Worm (Caenorhabditis elegans) whole organism, L1 larva: Measurements from ENCODE around the gene clp-2.

Experiments used
- ama-1 ChIP-seq: fragments of 150-350 bp; optimal IDR thresholded peaks from 2 replicates; lab custom pipeline; 2014
- efl-3 ChIP-seq: fragments of 200-800 bp; sonication (Bioruptor generic); optimal IDR thresholded peaks from 2 replicates; lab custom pipeline; 2018; ENCODE audit warnings: mild to moderate bottlenecking, missing genetic modification characterization, missing compliant biosample characterization
- elt-2 ChIP-seq: sonication (generic microtip); optimal IDR thresholded peaks from 2 replicates; lab custom pipeline; 2016; ENCODE audit warnings: missing genetic modification characterization, mild to moderate bottlenecking, inconsistent platforms, missing compliant biosample characterization, missing genetic modification reagents
- elt-3 ChIP-seq, 6 experiments: fragments of 150-350 bp in 1 of 6; sonication (generic microtip); optimal IDR thresholded peaks; 2 replicates each; lab custom pipeline; 2017 to 2018; ENCODE audit warnings: missing biosample characterization in 6 of 6, missing genetic modification characterization in 6 of 6, inconsistent platforms in 1 of 6
- fkh-10 ChIP-seq: sonication (generic microtip); optimal IDR thresholded peaks from 2 replicates; lab custom pipeline; 2017; ENCODE audit warnings: missing biosample characterization, missing genetic modification reagents, missing genetic modification characterization
- fos-1 ChIP-seq: fragments of 150-350 bp; optimal IDR thresholded peaks from 2 replicates; lab custom pipeline; 2014; ENCODE audit warnings: missing biosample characterization, missing genetic modification characterization
- lin-13 ChIP-seq: fragments of 150-350 bp; optimal IDR thresholded peaks from 2 replicates; lab custom pipeline; 2014; ENCODE audit warnings: missing biosample characterization, missing genetic modification reagents, missing genetic modification characterization
- lir-3 ChIP-seq: sonication (generic microtip); optimal IDR thresholded peaks from 2 replicates; lab custom pipeline; 2016; ENCODE audit warnings: mild to moderate bottlenecking, missing genetic modification characterization, moderate library complexity, missing compliant biosample characterization; ENCODE audit not compliant: poor library complexity
- nhr-237 ChIP-seq: fragments of 150-350 bp; optimal IDR thresholded peaks from 2 replicates; lab custom pipeline; 2014; ENCODE audit warnings: missing biosample characterization, missing genetic modification characterization
- tlp-1 ChIP-seq: fragments of 150-350 bp; optimal IDR thresholded peaks from 2 replicates; lab custom pipeline; 2014; ENCODE audit warnings: missing biosample characterization, missing genetic modification characterization

ce11 chrIII:4665272-4665671 is 38.6 kb downstream of the clp-2 start, which contains the start of gene T23F11.4:
- no peak for TF ChIP-seq lir-3 (tag; lab: Kevin White, UChicago)
- no peak for TF ChIP-seq lin-13 (GFP tag; lab: Kevin White, UChicago)
- TF ChIP-seq fos-1, result no peak
- no peak for TF ChIP-seq elt-2 (tag; lab: Kevin White, UChicago)
- TF ChIP-seq fkh-10 (GFP tag; lab: Kevin White, UChicago), result no peak
- TF ChIP-seq elt-3 (tag; optimal IDR thresholded peaks at IDR 0.05; lab: Kevin White, UChicago), result no peak
- no peak for TF ChIP-seq nhr-237 (tag; lab: Kevin White, UChicago)
- no peak for TF ChIP-seq tlp-1 (tag; lab: Kevin White, UChicago)
- TF ChIP-seq ama-1 (lab: Kevin White, UChicago), result no peak
- no peak for TF ChIP-seq efl-3
